Worm (Caenorhabditis elegans) whole organism, L2 larva: Measurements from ENCODE around the gene tmed-10.

Experiments used
- ZK546.5 ChIP-seq: sonication (generic microtip); optimal IDR thresholded peaks from 2 replicates; lab custom pipeline; 2017; ENCODE audit warnings: missing biosample characterization, missing genetic modification characterization
- aly-2 ChIP-seq: fragments of 150-350 bp; optimal IDR thresholded peaks from 2 replicates; lab custom pipeline; 2014; ENCODE audit warnings: missing biosample characterization, missing genetic modification characterization
- fos-1 ChIP-seq: fragments of 150-350 bp; optimal IDR thresholded peaks from 2 replicates; lab custom pipeline; 2014; ENCODE audit warnings: missing biosample characterization, missing genetic modification characterization
- nhr-10 ChIP-seq: sonication (generic microtip); optimal IDR thresholded peaks from 2 replicates; lab custom pipeline; 2017; ENCODE audit warnings: missing biosample characterization, missing genetic modification characterization
- nhr-237 ChIP-seq: fragments of 150-350 bp; optimal IDR thresholded peaks from 2 replicates; lab custom pipeline; 2014; ENCODE audit warnings: missing biosample characterization, missing genetic modification characterization
- skn-1 ChIP-seq: sonication (generic microtip); optimal IDR thresholded peaks from 2 replicates; lab custom pipeline; 2017; ENCODE audit warnings: missing biosample characterization, missing genetic modification characterization
- zag-1 ChIP-seq: fragments of 150-350 bp; optimal IDR thresholded peaks from 2 replicates; lab custom pipeline; 2014; ENCODE audit warnings: missing biosample characterization, missing genetic modification characterization
- ztf-11 ChIP-seq: sonication (generic microtip); optimal IDR thresholded peaks from 2 replicates; lab custom pipeline; 2017; ENCODE audit warnings: missing biosample characterization, missing genetic modification characterization

DNA sequence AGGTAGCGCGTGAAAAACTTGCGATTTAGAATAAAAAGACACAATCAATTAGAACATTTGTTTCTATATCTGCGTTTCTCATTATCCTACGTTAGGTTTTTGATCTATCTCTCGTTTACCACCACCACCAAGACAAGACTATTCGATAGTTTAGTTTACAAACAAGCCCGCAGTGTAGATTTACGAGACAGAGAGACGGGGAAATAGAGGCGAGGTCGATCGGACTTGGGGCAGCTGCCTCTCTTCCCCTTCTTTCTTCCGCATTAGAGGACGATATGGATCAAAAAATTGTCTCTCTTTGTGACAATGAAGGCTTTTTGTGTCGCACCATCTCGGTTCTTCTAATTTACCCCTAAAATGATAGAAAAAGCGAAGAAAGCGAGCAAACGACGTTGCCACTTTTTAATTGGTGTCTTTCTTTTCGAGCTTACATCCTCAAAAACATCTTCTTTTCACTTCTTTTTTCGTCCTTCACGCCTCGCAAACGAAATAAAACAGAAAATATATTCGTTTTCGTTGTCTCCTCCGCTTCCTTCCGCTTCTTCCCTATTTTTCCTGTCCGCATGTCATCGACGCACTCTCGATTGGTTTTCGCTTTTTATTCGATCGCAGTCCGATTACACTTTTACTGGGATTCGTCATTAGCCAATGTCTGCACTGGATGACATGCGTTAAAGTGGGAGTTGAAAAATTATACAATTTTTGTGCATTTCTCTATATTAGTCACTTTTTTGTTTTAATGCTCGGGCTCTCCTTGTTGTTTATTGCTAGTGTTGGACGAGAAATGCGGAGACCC is 45.2 kb downstream of the tmed-10 start:
- no peak for TF ChIP-seq ZK546.5
- TF ChIP-seq aly-2, result no peak
- TF ChIP-seq zag-1, result no peak
- no peak for TF ChIP-seq ztf-11
- no peak for TF ChIP-seq fos-1 (tag; lab: Kevin White, UChicago)
- no peak for TF ChIP-seq nhr-10 (tag; lab: Kevin White, UChicago)
- TF ChIP-seq skn-1 (tag; lab: Kevin White, UChicago), result no peak
- TF ChIP-seq nhr-237 (tag; lab: Kevin White, UChicago), result no peak
